Worm (Caenorhabditis elegans) whole organism, late embryonic: ENCODE data around the gene nspb-1.

ENCODE experiments used
- C38D4.7 ChIP-seq: fragments of 200-800 bp; sonication (Bioruptor generic); optimal IDR thresholded peaks from 2 replicates; lab custom pipeline; 2018; ENCODE audit warnings: mild to moderate bottlenecking, missing genetic modification characterization, moderate library complexity, missing compliant biosample characterization
- K02D7.2 ChIP-seq: sonication (generic microtip); optimal IDR thresholded peaks from 2 replicates; lab custom pipeline; 2017; ENCODE audit warnings: mild to moderate bottlenecking, missing genetic modification characterization, missing compliant biosample characterization
- K09A11.1 ChIP-seq: sonication (generic microtip); optimal IDR thresholded peaks from 2 replicates; lab custom pipeline; 2017; ENCODE audit warnings: antibody characterized with exemption, mild to moderate bottlenecking, missing genetic modification characterization, missing compliant biosample characterization; ENCODE audit not compliant: insufficient read depth
- ahr-1 ChIP-seq: sonication (generic microtip); optimal IDR thresholded peaks from 2 replicates; lab custom pipeline; 2016; ENCODE audit warnings: missing genetic modification characterization, missing compliant biosample characterization
- ceh-14 ChIP-seq: sonication (generic microtip); optimal IDR thresholded peaks from 2 replicates; lab custom pipeline; 2016; ENCODE audit warnings: missing genotype, missing genetic modification characterization, missing compliant biosample characterization
- ceh-18 ChIP-seq: sonication (generic microtip); optimal IDR thresholded peaks from 2 replicates; lab custom pipeline; 2016; ENCODE audit warnings: missing genetic modification characterization, missing compliant biosample characterization
- ceh-2 ChIP-seq: sonication (generic microtip); optimal IDR thresholded peaks from 2 replicates; lab custom pipeline; 2016; ENCODE audit warnings: missing genotype, missing genetic modification characterization, missing compliant biosample characterization
- ceh-22 ChIP-seq: sonication (generic microtip); optimal IDR thresholded peaks from 2 replicates; lab custom pipeline; 2017; ENCODE audit warnings: missing biosample characterization, missing genetic modification characterization
- ceh-24 ChIP-seq: sonication (generic microtip); optimal IDR thresholded peaks from 2 replicates; lab custom pipeline; 2016; ENCODE audit warnings: mild to moderate bottlenecking, missing genetic modification characterization, missing compliant biosample characterization
- ceh-31 ChIP-seq: sonication (generic microtip); optimal IDR thresholded peaks from 2 replicates; lab custom pipeline; 2016; ENCODE audit warnings: missing genetic modification characterization, missing compliant biosample characterization
- ceh-34 ChIP-seq: sonication (generic microtip); optimal IDR thresholded peaks from 2 replicates; lab custom pipeline; 2016; ENCODE audit warnings: mild to moderate bottlenecking, missing genetic modification characterization, missing compliant biosample characterization
- ceh-45 ChIP-seq: fragments of 200-800 bp; sonication (Bioruptor generic); IDR thresholded peaks from 2 replicates; pipeline ENCODE4 v1.3.6; 2022; ENCODE audit warnings: missing genetic modification reagents, missing genetic modification characterization, missing compliant biosample characterization
- ceh-48 ChIP-seq: sonication (generic microtip); optimal IDR thresholded peaks from 2 replicates; lab custom pipeline; 2016; ENCODE audit warnings: missing genetic modification characterization, inconsistent platforms, missing compliant biosample characterization
- ceh-6 ChIP-seq: fragments of 200-800 bp; sonication (Bioruptor generic); optimal IDR thresholded peaks from 2 replicates; lab custom pipeline; 2018; ENCODE audit warnings: mild to moderate bottlenecking, missing genetic modification characterization, missing compliant biosample characterization
- ceh-9 ChIP-seq: sonication (generic microtip); optimal IDR thresholded peaks from 2 replicates; lab custom pipeline; 2016; ENCODE audit warnings: mild to moderate bottlenecking, missing genetic modification characterization, inconsistent platforms, missing compliant biosample characterization
- dmd-4 ChIP-seq: sonication (generic microtip); optimal IDR thresholded peaks from 2 replicates; lab custom pipeline; 2016; ENCODE audit warnings: borderline replicate concordance, missing genetic modification characterization, missing compliant biosample characterization
- dve-1 ChIP-seq: sonication (generic microtip); optimal IDR thresholded peaks from 2 replicates; lab custom pipeline; 2017; ENCODE audit warnings: antibody characterized with exemption, mild to moderate bottlenecking, missing genetic modification characterization, missing compliant biosample characterization
- elt-2 ChIP-seq: sonication (generic microtip); optimal IDR thresholded peaks from 2 replicates; lab custom pipeline; 2016; ENCODE audit warnings: missing genetic modification reagents, missing genetic modification characterization, missing compliant biosample characterization
- elt-4 ChIP-seq: sonication (generic microtip); optimal IDR thresholded peaks from 2 replicates; lab custom pipeline; 2016; ENCODE audit warnings: missing genetic modification characterization, missing compliant biosample characterization
- ets-4 ChIP-seq: sonication (generic microtip); optimal IDR thresholded peaks from 2 replicates; lab custom pipeline; 2016; ENCODE audit warnings: missing genetic modification characterization, missing compliant biosample characterization
- eyg-1 ChIP-seq: sonication (generic microtip); optimal IDR thresholded peaks from 2 replicates; lab custom pipeline; 2016; ENCODE audit warnings: missing genotype, missing genetic modification characterization, missing compliant biosample characterization
- fax-1 ChIP-seq: sonication (generic microtip); optimal IDR thresholded peaks from 2 replicates; lab custom pipeline; 2016; ENCODE audit warnings: missing genotype, missing genetic modification characterization, missing compliant biosample characterization
- fkh-10 ChIP-seq: fragments of 150-350 bp; optimal IDR thresholded peaks from 2 replicates; lab custom pipeline; 2014; ENCODE audit warnings: missing biosample characterization, missing genetic modification reagents, missing genetic modification characterization
- fkh-6 ChIP-seq: sonication (generic microtip); optimal IDR thresholded peaks from 2 replicates; lab custom pipeline; 2016; ENCODE audit warnings: missing genetic modification characterization, missing compliant biosample characterization
- hlh-30 ChIP-seq: sonication (generic microtip); optimal IDR thresholded peaks from 2 replicates; lab custom pipeline; 2017; ENCODE audit warnings: antibody characterized with exemption, missing genetic modification characterization, missing compliant biosample characterization; ENCODE audit not compliant: insufficient read depth
- lim-6 ChIP-seq: sonication (generic microtip); optimal IDR thresholded peaks from 2 replicates; lab custom pipeline; 2016; ENCODE audit warnings: missing genetic modification characterization, missing compliant biosample characterization
- lin-11 ChIP-seq: fragments of 200-800 bp; sonication (Bioruptor generic); optimal IDR thresholded peaks from 2 replicates; lab custom pipeline; 2018; ENCODE audit warnings: mild to moderate bottlenecking, missing genetic modification characterization, missing compliant biosample characterization
- madf-2 ChIP-seq: sonication (generic microtip); optimal IDR thresholded peaks from 2 replicates; lab custom pipeline; 2017; ENCODE audit warnings: missing genetic modification characterization, missing compliant biosample characterization
- mec-3 ChIP-seq: sonication (generic microtip); optimal IDR thresholded peaks from 2 replicates; lab custom pipeline; 2016; ENCODE audit warnings: borderline replicate concordance, missing genetic modification characterization, missing compliant biosample characterization
- nhr-11 ChIP-seq: fragments of 150-350 bp; optimal IDR thresholded peaks from 2 replicates; lab custom pipeline; 2014; ENCODE audit warnings: missing biosample characterization, missing genetic modification characterization
- nhr-232 ChIP-seq: sonication (generic microtip); optimal IDR thresholded peaks from 2 replicates; lab custom pipeline; 2016; ENCODE audit warnings: missing genetic modification characterization, missing compliant biosample characterization
- pha-4 ChIP-seq: fragments of 150-350 bp; optimal IDR thresholded peaks from 2 replicates; lab custom pipeline; 2018; ENCODE audit warnings: missing biosample characterization, missing genetic modification reagents, missing genetic modification characterization
- pqm-1 ChIP-seq: sonication (generic microtip); optimal IDR thresholded peaks from 2 replicates; lab custom pipeline; 2016; ENCODE audit warnings: missing genetic modification characterization, missing compliant biosample characterization
- rnt-1 ChIP-seq: sonication (generic microtip); optimal IDR thresholded peaks from 2 replicates; lab custom pipeline; 2016; ENCODE audit warnings: missing genetic modification characterization, missing compliant biosample characterization
- sdc-2 ChIP-seq: sonication (generic microtip); optimal IDR thresholded peaks from 2 replicates; lab custom pipeline; 2016; ENCODE audit warnings: missing genotype, missing genetic modification characterization, missing compliant biosample characterization
- sox-2 ChIP-seq: fragments of 200-800 bp; sonication (Bioruptor generic); IDR thresholded peaks from 2 replicates; pipeline ENCODE4 v1.3.6; 2022; ENCODE audit warnings: missing genetic modification reagents, missing genetic modification characterization, missing compliant biosample characterization
- unc-3 ChIP-seq, 2 experiments: fragments of 200-800 bp in 1 of 2; sonication (Bioruptor generic) in 1 of 2; sonication (generic microtip) in 1 of 2; conservative IDR thresholded peaks in 1 of 2; optimal IDR thresholded peaks in 1 of 2; 2 replicates each; pipeline versions ENCODE4 v1.3.6 to Lab custom; 2016 to 2022; ENCODE audit warnings: missing compliant biosample characterization in 2 of 2, missing genetic modification characterization in 2 of 2, missing genetic modification reagents in 1 of 2
- unc-42 ChIP-seq: sonication (generic microtip); optimal IDR thresholded peaks from 2 replicates; lab custom pipeline; 2016; ENCODE audit warnings: missing genotype, missing genetic modification characterization, missing compliant biosample characterization
- zip-5 ChIP-seq: sonication (generic microtip); optimal IDR thresholded peaks from 2 replicates; lab custom pipeline; 2016; ENCODE audit warnings: missing genetic modification characterization, missing compliant biosample characterization

The nspb-1 gene

DNA sequence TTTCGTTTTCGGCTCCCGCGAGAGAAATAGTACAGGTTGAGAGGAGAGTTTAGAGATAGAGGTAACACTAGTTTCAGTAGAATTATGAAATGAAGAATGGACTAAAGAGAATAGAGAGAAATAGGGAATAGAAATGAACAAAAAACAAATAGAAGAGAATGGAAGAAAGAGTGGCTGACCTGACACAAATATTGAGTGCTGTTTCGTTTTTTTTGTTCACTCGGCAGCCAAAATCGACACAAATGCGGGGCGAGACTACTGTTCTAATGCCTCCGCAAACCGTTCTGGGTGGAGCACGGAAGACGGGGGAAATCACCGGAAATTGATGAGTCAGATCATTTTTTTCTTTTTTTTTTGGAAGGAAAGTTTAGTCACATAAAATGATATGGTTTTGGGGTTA, 18.3 kb downstream of the nspb-1 start:
- TF ChIP-seq ceh-14 (tag; lab: Kevin White, UChicago) (no peak), dmd-4 (no peak), mec-3 (tag; lab: Kevin White, UChicago) (no peak), sdc-2 (tag; lab: Kevin White, UChicago) (no peak), fax-1 (tag; lab: Kevin White, UChicago) (no peak), eyg-1 (tag; lab: Kevin White, UChicago) (no peak), ceh-6 (no peak)

DNA sequence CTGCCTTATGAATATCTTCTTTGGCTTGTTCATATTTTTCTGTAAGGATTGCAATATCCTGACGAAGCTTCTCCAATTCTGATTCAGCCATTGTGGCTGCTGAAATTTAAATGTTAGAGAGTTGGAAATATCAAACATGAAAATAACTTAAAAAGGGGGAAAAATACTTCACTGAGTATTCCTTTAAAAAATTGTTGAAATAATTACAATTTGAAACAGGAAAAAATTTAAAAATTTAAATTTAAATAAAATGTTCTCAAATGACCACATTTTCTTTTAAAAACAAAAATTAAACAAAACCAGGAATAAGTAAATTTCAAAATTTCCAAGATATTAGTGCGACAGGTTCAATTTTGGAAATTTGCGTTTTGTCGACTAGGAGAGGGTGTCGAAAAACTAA, 18.7 kb downstream of the nspb-1 start, which contains the start of gene bicd-1:
Gene bicd-1, minus strand, starts transcription at position 101 of the 400 bp plus-strand sequence.
- TF ChIP-seq unc-3 (GFP tag; conservative IDR thresholded peaks at IDR 0.05; lab: Robert Waterston, UW) (no peak), unc-3 (tag; optimal IDR thresholded peaks at IDR 0.05; lab: Kevin White, UChicago) (no peak), rnt-1 (no peak), ceh-45 (GFP tag; lab: Robert Waterston, UW) (no peak), ets-4 (no peak), hlh-30 (tag; lab: Kevin White, UChicago) (no peak), nhr-232 (tag; lab: Kevin White, UChicago) (no peak), nhr-11 (tag; lab: Kevin White, UChicago) (no peak), lin-11 (no peak), ceh-34 (tag; lab: Kevin White, UChicago) (no peak), fkh-10 (no peak), dve-1 (tag; lab: Kevin White, UChicago) (no peak), ceh-6 (no peak), ceh-2 (no peak)
- TF ChIP-seq, all 69 proteins: peak for 0

- TF ChIP-seq pqm-1 (tag; lab: Kevin White, UChicago) (no peak), nhr-11 (tag; lab: Kevin White, UChicago) (no peak), zip-5 (no peak)
Measured at ce11 chrIV:6565605-6566004, 25.3 kb downstream of the nspb-1 start.

DNA sequence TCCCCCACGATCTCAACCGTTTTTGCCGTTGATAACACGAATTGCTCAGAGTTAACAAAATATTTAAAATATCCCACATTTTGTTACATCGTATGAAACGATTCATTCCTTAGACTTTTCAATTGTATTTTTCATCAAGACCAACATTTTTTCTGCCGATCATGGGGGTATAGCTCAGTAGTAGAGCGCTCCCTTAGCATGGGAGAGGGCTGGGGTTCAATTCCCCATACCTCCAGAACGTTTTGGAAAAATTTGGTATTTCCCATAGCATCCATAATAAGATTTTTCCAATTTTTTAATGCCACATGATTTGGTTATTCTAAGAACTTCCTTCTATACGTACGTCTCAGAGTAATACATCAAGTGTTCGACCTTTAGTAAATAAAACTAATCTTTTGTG, 28.9 kb downstream of the nspb-1 start:
- TF ChIP-seq sdc-2 (tag; lab: Kevin White, UChicago), result no peak
- TF ChIP-seq fkh-6 (tag; lab: Kevin White, UChicago), result no peak
- TF ChIP-seq hlh-30 (tag; lab: Kevin White, UChicago), result no peak
- no peak for TF ChIP-seq dmd-4
- TF ChIP-seq ceh-24 (tag; lab: Kevin White, UChicago), result no peak

- TF ChIP-seq lim-6 (no peak), elt-4 (tag; lab: Kevin White, UChicago) (no peak), ceh-2 (no peak), sox-2 (GFP tag; lab: Robert Waterston, UW) (no peak), ceh-18 (tag; lab: Kevin White, UChicago) (no peak), C38D4.7 (GFP tag; lab: Kevin White, UChicago) (no peak), dmd-4 (no peak), ahr-1 (tag; lab: Kevin White, UChicago) (no peak), ets-4 (no peak)
Measured at ce11 chrIV:6560434-6560833, 30.5 kb downstream of the nspb-1 start, which contains the start of gene best-9. Gene best-9, plus strand, starts transcription at chrIV:6560734.

DNA sequence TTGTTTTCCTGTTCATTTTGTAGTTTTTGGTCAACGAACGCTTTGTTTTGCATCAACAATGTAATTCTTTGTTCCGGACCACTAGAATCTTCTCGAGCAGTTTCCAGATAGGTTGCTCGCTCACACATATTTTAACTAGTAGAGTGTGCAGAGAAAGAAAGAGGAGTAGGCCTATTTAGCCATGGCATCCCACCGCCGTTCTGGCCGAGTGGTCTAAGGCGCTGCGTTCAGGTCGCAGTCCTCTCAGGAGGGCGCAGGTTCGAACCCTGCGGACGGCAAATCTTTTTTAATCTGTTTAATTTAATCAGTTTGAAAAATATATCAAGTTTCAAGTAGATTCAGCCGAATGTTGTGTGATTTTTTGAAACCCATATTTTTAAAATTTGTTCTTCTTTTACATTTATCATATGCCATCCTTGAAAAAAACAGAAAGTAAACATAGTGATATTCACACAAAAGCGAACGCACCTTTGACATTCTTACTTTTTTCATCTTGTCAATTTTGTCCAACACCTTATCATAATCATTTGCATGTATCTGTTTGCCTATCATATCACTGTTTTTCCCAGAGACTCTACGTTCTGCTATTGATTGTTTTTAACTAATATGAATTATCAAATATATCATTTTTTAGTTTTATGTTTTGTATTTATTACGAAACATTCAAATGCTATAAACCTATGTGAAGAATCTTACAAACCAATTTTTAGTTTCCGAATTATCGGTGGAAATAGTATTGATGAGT, 34.1 kb downstream of the nspb-1 start, which contains the start of gene try-3:
Gene try-3, plus strand, starts transcription at position 532 of the 745 bp plus-strand sequence.
- TF ChIP-seq fax-1 (tag; lab: Kevin White, UChicago) (peak; percentile 20), dmd-4 (no peak), ceh-22 (no peak), ceh-48 (tag; lab: Kevin White, UChicago) (no peak), K09A11.1 (tag; lab: Kevin White, UChicago) (peak; percentile 24), unc-42 (tag; lab: Kevin White, UChicago) (no peak), ceh-9 (no peak), mec-3 (tag; lab: Kevin White, UChicago) (no peak), hlh-30 (tag; lab: Kevin White, UChicago) (no peak), ets-4 (no peak), lim-6 (no peak), madf-2 (tag; lab: Kevin White, UChicago) (no peak), ceh-31 (tag; lab: Kevin White, UChicago) (peak; percentile 71), fkh-6 (tag; lab: Kevin White, UChicago) (no peak), rnt-1 (no peak), elt-2 (tag; lab: Kevin White, UChicago) (peak; percentile 77), pha-4 (no peak), elt-4 (tag; lab: Kevin White, UChicago) (no peak), ahr-1 (tag; lab: Kevin White, UChicago) (peak; percentile 16), K02D7.2 (tag; lab: Kevin White, UChicago) (peak; percentile 2), ceh-18 (tag; lab: Kevin White, UChicago) (peak; percentile 17), ceh-2 (no peak)
